Worm (Caenorhabditis elegans): ENCODE measurements around the gene elt-7.

DNA sequence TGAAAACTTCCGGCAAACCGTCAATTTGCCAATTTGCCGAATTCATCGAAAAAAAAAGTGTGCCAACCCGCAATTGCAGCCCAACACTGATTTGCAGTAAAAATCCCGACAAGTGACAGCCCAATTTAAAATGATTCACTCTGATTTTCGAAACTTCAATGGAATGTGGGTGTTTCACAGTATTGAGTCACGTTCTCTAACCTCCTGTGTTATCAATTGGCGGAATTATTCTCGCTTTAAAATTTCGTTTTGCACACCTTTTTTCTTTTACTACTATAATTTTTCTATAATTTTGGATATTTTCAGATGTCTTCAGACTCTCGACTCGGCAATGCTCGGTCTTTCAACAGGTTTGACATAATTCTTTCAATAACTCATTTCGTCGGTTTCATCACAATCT lies 48.2 kb upstream of the elt-7 start, which contains the start of gene F39G3.5:
- no peak for TF ChIP-seq him-1 (tag; optimal IDR thresholded peaks at IDR 0.05)
- no peak for TF ChIP-seq W03F9.2 (tag; optimal IDR thresholded peaks at IDR 0.05)

All from whole organism, L4/young adult.